Worm (Caenorhabditis elegans) whole organism, young adult: ENCODE data around the gene spp-28.
A peak's percentile ranks its signal among the peaks of the same experiment; 100 is the strongest.

Source experiments
- B0336.3 ChIP-seq: fragments of 200-800 bp; sonication (Bioruptor generic); IDR thresholded peaks from 2 replicates; pipeline ENCODE4 v1.3.6; 2022; ENCODE audit warnings: missing genetic modification characterization, missing compliant biosample characterization
- Y56A3A.18 ChIP-seq: fragments of 200-800 bp; sonication (Bioruptor generic); IDR thresholded peaks from 2 replicates; pipeline ENCODE4 v1.3.6; 2022; ENCODE audit warnings: missing genetic modification reagents, missing genetic modification characterization, missing compliant biosample characterization
- ama-1 ChIP-seq, 3 experiments: fragments of 150-350 bp in 1 of 3; sonication (generic microtip) in 2 of 3; optimal IDR thresholded peaks; 2 replicates each; lab custom pipeline; 2014 to 2018; ENCODE audit warnings: missing biosample characterization in 2 of 3, missing genetic modification characterization in 2 of 3, missing genetic modification reagents in 2 of 3
- egl-44 ChIP-seq: fragments of 200-800 bp; sonication (Bioruptor generic); IDR thresholded peaks from 2 replicates; pipeline ENCODE4 v1.3.6; 2022; ENCODE audit warnings: missing genetic modification reagents, missing genetic modification characterization, missing compliant biosample characterization
- snpc-4 ChIP-seq, 5 experiments: fragments of 150-350 bp in 1 of 5; sonication (generic microtip) in 4 of 5; optimal IDR thresholded peaks; 2 replicates each; lab custom pipeline; 2014 to 2018; ENCODE audit warnings: missing genetic modification characterization in 5 of 5, missing biosample characterization in 3 of 5, antibody characterized with exemption in 2 of 5, mild to moderate bottlenecking in 2 of 5, missing compliant biosample characterization in 2 of 5, missing genotype in 2 of 5, moderate library complexity in 2 of 5, missing genetic modification reagents in 1 of 5

DNA sequence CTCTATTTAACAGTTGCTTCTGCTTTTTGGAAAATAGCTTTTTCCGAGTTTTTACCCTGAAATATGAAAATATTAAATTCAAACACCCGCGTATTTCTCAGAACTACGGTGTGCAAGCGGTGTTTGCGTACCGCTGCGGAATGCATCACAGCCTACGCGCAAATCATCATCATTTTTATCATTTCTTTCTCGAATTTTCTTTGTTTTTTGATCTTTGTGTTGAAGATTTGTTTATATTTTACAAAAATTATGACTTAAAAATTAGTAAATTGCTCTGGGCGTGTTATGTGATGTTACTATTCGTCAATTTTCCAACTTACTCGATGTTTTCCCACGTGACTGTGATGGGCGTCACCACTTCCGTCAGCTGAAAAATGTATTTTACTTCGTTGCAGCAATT lies 39.2 kb downstream of the spp-28 start:
- TF ChIP-seq Y56A3A.18 (no peak), egl-44 (GFP tag; lab: Robert Waterston, UW) (no peak), ama-1 (optimal IDR thresholded peaks at IDR 0.05; lab: Kevin White, UChicago) (peak; percentile 67), ama-1 (GFP tag; optimal IDR thresholded peaks at IDR 0.05; lab: Kevin White, UChicago) (no peak), B0336.3 (no peak), snpc-4 (GFP tag; optimal IDR thresholded peaks at IDR 0.05; lab: Kevin White, UChicago) (no peak), snpc-4 (tag; optimal IDR thresholded peaks at IDR 0.05; lab: Kevin White, UChicago) (peak in 3 of 4 experiments; percentile 7 to 39 (median 12))
